Worm (Caenorhabditis elegans) whole organism, L4 larva: ENCODE measurements around the gene sups-1.

ENCODE experiments used
- Y48G9A.11 ChIP-seq: fragments of 200-800 bp; sonication (Bioruptor generic); IDR thresholded peaks from 2 replicates; pipeline ENCODE4 v1.3.6; 2022; ENCODE audit warnings: missing genetic modification reagents, missing genetic modification characterization, missing compliant biosample characterization
- arid-1 ChIP-seq: fragments of 200-800 bp; sonication (Bioruptor generic); conservative IDR thresholded peaks from 2 replicates; pipeline ENCODE4 v1.3.6; 2022; ENCODE audit warnings: missing genetic modification reagents, missing genetic modification characterization, missing compliant biosample characterization
- fos-1 ChIP-seq: fragments of 150-350 bp; optimal IDR thresholded peaks from 2 replicates; lab custom pipeline; 2014; ENCODE audit warnings: missing biosample characterization, missing genetic modification characterization
- gei-8 ChIP-seq: fragments of 200-800 bp; sonication (Bioruptor generic); optimal IDR thresholded peaks from 2 replicates; lab custom pipeline; 2018; ENCODE audit warnings: mild to moderate bottlenecking, missing genetic modification characterization, missing compliant biosample characterization
- hlh-11 ChIP-seq: fragments of 200-800 bp; sonication (Bioruptor generic); optimal IDR thresholded peaks from 2 replicates; lab custom pipeline; 2018; ENCODE audit warnings: mild to moderate bottlenecking, missing genetic modification characterization, missing compliant biosample characterization
- lin-39 ChIP-seq: fragments of 150-350 bp; optimal IDR thresholded peaks from 2 replicates; lab custom pipeline; 2014; ENCODE audit warnings: missing biosample characterization, missing genetic modification reagents, missing genetic modification characterization

- TF ChIP-seq arid-1 (GFP tag; lab: Robert Waterston, UW), result no peak
- no peak for TF ChIP-seq Y48G9A.11 (GFP tag; lab: Robert Waterston, UW)
- TF ChIP-seq hlh-11 (tag; lab: Kevin White, UChicago), result no peak
- no peak for TF ChIP-seq lin-39 (tag; lab: Kevin White, UChicago)
- no peak for TF ChIP-seq gei-8 (GFP tag; lab: Kevin White, UChicago)
- no peak for TF ChIP-seq fos-1 (tag; lab: Kevin White, UChicago)
These were observed 47.8 kb upstream of the sups-1 start for ce11 chrX:5956130-5956529.
